Fruit fly (Drosophila melanogaster): Measurements from ENCODE around the gene CG5001.

DNA sequence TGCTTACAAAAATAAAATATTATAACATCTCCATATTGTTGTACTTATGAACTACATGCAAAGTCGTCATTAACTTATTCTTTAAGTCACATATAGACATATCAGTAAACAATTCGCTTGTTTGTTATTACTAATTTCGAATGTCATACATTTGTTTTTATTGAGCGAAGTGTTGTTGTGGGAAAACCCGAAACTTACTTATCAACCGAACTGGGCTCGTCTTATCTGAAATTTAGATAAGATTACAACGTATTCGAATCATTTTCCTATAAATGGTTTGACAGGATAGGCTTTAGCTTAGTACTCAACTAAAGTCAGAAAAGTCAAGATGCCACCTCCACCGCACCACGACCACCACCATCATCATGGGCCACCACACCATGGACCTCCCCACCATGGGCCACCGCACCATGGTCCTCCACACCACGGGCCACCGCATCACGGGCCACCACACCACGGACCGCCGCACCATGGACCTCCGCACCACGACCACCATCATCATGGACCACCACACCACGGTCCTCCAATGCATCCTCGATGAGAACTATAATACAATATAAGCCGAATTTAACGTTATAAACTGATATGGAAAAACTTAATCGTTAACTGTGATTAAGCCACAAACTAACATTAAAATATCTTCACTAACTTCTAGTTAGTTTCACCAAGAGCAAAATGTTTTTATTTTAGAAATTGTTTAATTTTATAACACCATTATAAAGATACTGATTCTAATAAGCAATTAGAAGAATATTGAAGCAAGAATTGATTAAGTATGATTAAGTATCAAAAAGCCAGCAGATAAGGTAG is 14.6 kb downstream of the CG5001 start, which contains the start of the genes CG43349 and CG5011:
- TF ChIP-seq Jra (GFP tag; optimal IDR thresholded peaks at IDR 0.05) (no peak), Abd-B (GFP tag; optimal IDR thresholded peaks at IDR 0.05) (no peak), OdsH (GFP tag; optimal IDR thresholded peaks at IDR 0.05) (no peak), psq (GFP tag; optimal IDR thresholded peaks at IDR 0.05) (no peak), pan (optimal IDR thresholded peaks at IDR 0.05) (no peak), br (GFP tag; optimal IDR thresholded peaks at IDR 0.05) (no peak), Sp1 (GFP tag; optimal IDR thresholded peaks at IDR 0.05) (no peak), lola (GFP tag; optimal IDR thresholded peaks at IDR 0.05) (no peak), HLH106 (tag; optimal IDR thresholded peaks at IDR 0.05) (no peak), usp (GFP tag; optimal IDR thresholded peaks at IDR 0.05) (no peak), GATAd (GFP tag; optimal IDR thresholded peaks at IDR 0.05) (no peak), Dfd (GFP tag; optimal IDR thresholded peaks at IDR 0.05) (peak; percentile 65), jim (GFP tag; optimal IDR thresholded peaks at IDR 0.05) (no peak)
